Worm (Caenorhabditis elegans): ENCODE data around the gene efn-2.

ce11 chrIV:10576050-10576449 lies at the start of gene efn-2:
- no peak for TF ChIP-seq flt-1 (GFP tag; IDR thresholded peaks at IDR 0.05)
- no peak for TF ChIP-seq ceh-13 (GFP tag; optimal IDR thresholded peaks at IDR 0.05)
- TF ChIP-seq scrt-1 (GFP tag; IDR thresholded peaks at IDR 0.05), result no peak
- no peak for TF ChIP-seq tbx-37 (GFP tag; conservative IDR thresholded peaks at IDR 0.05)
- no peak for TF ChIP-seq F13C5.2 (tag; optimal IDR thresholded peaks at IDR 0.05)
- no peak for TF ChIP-seq ama-1 (optimal IDR thresholded peaks at IDR 0.05)
- TF ChIP-seq pes-1 (GFP tag; IDR thresholded peaks at IDR 0.05), result no peak
- TF ChIP-seq aly-1 (tag; optimal IDR thresholded peaks at IDR 0.05), result no peak
- TF ChIP-seq tra-4 (tag; optimal IDR thresholded peaks at IDR 0.05), result no peak
- TF ChIP-seq ceh-36 (tag; optimal IDR thresholded peaks at IDR 0.05), result no peak
